Fruit fly (Drosophila melanogaster): Measurements from ENCODE around the gene loh.

Gene loh

dm6 chr2L:10418981-10419380 lies 23.4 kb upstream of the loh start, which contains the start of gene RfC3 (continued):
- no peak for TF ChIP-seq CG12071 (GFP tag; optimal IDR thresholded peaks at IDR 0.05)
- TF ChIP-seq CG4617 (GFP tag; optimal IDR thresholded peaks at IDR 0.05; ENCODE audit: borderline replicate concordance): no peak
- no peak for TF ChIP-seq yki (optimal IDR thresholded peaks at IDR 0.05)
- TF ChIP-seq CG13296 (GFP tag; optimal IDR thresholded peaks at IDR 0.05): no peak
- TF ChIP-seq Hmx (GFP tag; optimal IDR thresholded peaks at IDR 0.05): no peak
- TF ChIP-seq CG10565 (GFP tag; optimal IDR thresholded peaks at IDR 0.05): no peak
- no peak for TF ChIP-seq CG7987 (GFP tag; optimal IDR thresholded peaks at IDR 0.05)
- no peak for TF ChIP-seq Sry-β (GFP tag; optimal IDR thresholded peaks at IDR 0.05)
- peak; percentile 90 for TF ChIP-seq E2f2 (GFP tag; IDR thresholded peaks at IDR 0.05)
- no peak for TF ChIP-seq sim (GFP tag; IDR thresholded peaks at IDR 0.05)
- TF ChIP-seq bab2 (GFP tag; optimal IDR thresholded peaks at IDR 0.05): no peak
- no peak for TF ChIP-seq CG10366 (GFP tag; IDR thresholded peaks at IDR 0.05)
- no peak for TF ChIP-seq tll (GFP tag; optimal IDR thresholded peaks at IDR 0.05)
- TF ChIP-seq chinmo (GFP tag; IDR thresholded peaks at IDR 0.05; ENCODE audit: partially characterized antibody): peak; percentile 84; the same call in 1 of the 4 replicates
- TF ChIP-seq CG14965 (GFP tag; optimal IDR thresholded peaks at IDR 0.05; ENCODE audit: borderline replicate concordance): no peak
- no peak for TF ChIP-seq CG31441 (GFP tag; IDR thresholded peaks at IDR 0.05)
- TF ChIP-seq her (GFP tag; optimal IDR thresholded peaks at IDR 0.05): no peak
- no peak for TF ChIP-seq z (GFP tag; IDR thresholded peaks at IDR 0.05)
- peak; percentile 72; the same call in 2 of the 3 replicates for TF ChIP-seq CG16813 (GFP tag; IDR thresholded peaks at IDR 0.05; ENCODE audit: partially characterized antibody)
- TF ChIP-seq Mes4 (GFP tag; optimal IDR thresholded peaks at IDR 0.05): no peak
- no peak for TF ChIP-seq CG11695 (GFP tag; IDR thresholded peaks at IDR 0.05)
- no peak for TF ChIP-seq CG13775 (GFP tag; optimal IDR thresholded peaks at IDR 0.05)
- TF ChIP-seq Bteb2 (GFP tag; optimal IDR thresholded peaks at IDR 0.05): no peak
- TF ChIP-seq gce (GFP tag; IDR thresholded peaks at IDR 0.05): no peak
- TF ChIP-seq lola (GFP tag; optimal IDR thresholded peaks at IDR 0.05): no peak
- TF ChIP-seq CG17359 (tag; optimal IDR thresholded peaks at IDR 0.05): no peak
- no peak for TF ChIP-seq Hr3 (GFP tag; optimal IDR thresholded peaks at IDR 0.05)
- TF ChIP-seq CG16815 (GFP tag; optimal IDR thresholded peaks at IDR 0.05): no peak
- TF ChIP-seq CG31388 (GFP tag; optimal IDR thresholded peaks at IDR 0.05): no peak
- TF ChIP-seq pb (GFP tag; optimal IDR thresholded peaks at IDR 0.05): no peak
- TF ChIP-seq onecut (GFP tag; IDR thresholded peaks at IDR 0.05): peak; percentile 54; the same call in 1 of the 2 replicates
- TF ChIP-seq da (GFP tag; optimal IDR thresholded peaks at IDR 0.05): no peak
- TF ChIP-seq CG3838 (GFP tag; optimal IDR thresholded peaks at IDR 0.05): no peak
- TF ChIP-seq slbo (GFP tag; IDR thresholded peaks at IDR 0.05): no peak
- no peak for TF ChIP-seq CG7928 (GFP tag; optimal IDR thresholded peaks at IDR 0.05)
- TF ChIP-seq ab (GFP tag; optimal IDR thresholded peaks at IDR 0.05): no peak
- peak; percentile 31 for TF ChIP-seq Sry-δ (GFP tag; optimal IDR thresholded peaks at IDR 0.05)
- no peak for TF ChIP-seq CG15479 (GFP tag; optimal IDR thresholded peaks at IDR 0.05)
- TF ChIP-seq NfI (GFP tag; optimal IDR thresholded peaks at IDR 0.05): no peak
- no peak for TF ChIP-seq fd3F (GFP tag; optimal IDR thresholded peaks at IDR 0.05)
- TF ChIP-seq sens (GFP tag): no peak
- TF ChIP-seq abd-A (tag; optimal IDR thresholded peaks at IDR 0.05): no peak
- peak; percentile 51; the same call in 1 of the 2 replicates for TF ChIP-seq MBD-R2 (GFP tag; IDR thresholded peaks at IDR 0.05)
- peak; percentile 28 for TF ChIP-seq Max (GFP tag; optimal IDR thresholded peaks at IDR 0.05)
- no peak for TF ChIP-seq Camta (GFP tag; optimal IDR thresholded peaks at IDR 0.05)
- TF ChIP-seq Ravus (GFP tag; IDR thresholded peaks at IDR 0.05): no peak
- no peak for TF ChIP-seq Hsf (GFP tag; optimal IDR thresholded peaks at IDR 0.05)
- no peak for TF ChIP-seq dimm (GFP tag; IDR thresholded peaks at IDR 0.05)
- no peak for TF ChIP-seq CG6683 (GFP tag; optimal IDR thresholded peaks at IDR 0.05)
- no peak for TF ChIP-seq CG2202 (tag; optimal IDR thresholded peaks at IDR 0.05)
- TF ChIP-seq en (GFP tag; optimal IDR thresholded peaks at IDR 0.05): no peak
- TF ChIP-seq CG13624 (GFP tag; optimal IDR thresholded peaks at IDR 0.05): no peak
